Worm (Caenorhabditis elegans): ENCODE data around the gene F46E10.3.

DNA sequence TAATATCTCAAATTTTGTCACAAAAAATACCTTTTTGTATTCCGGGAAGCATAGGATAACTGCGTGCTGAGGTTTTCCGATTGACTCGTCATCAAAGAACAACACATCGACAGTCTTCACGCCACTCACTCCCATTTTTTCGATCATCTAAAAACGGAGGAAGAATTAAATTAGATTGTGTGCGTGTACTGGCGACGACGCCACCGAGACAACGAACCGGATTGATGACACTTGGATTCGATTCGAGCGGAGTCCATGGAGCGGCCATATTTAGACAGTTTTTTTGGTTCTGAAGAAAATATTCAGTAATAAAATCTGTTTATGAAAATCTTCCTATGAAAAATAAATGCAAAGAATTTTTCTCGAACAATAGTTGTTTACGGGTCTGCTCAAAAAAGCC, 7.0 kb upstream of the F46E10.3 start, which contains the start of gene ubh-1:
- TF ChIP-seq aly-2 (tag; optimal IDR thresholded peaks at IDR 0.05) (no peak), ceh-16 (tag; optimal IDR thresholded peaks at IDR 0.05) (no peak), unc-39 (tag; optimal IDR thresholded peaks at IDR 0.05) (no peak), nhr-28 (tag; optimal IDR thresholded peaks at IDR 0.05) (no peak), ztf-4 (tag; optimal IDR thresholded peaks at IDR 0.05) (no peak), skn-1 (tag; optimal IDR thresholded peaks at IDR 0.05) (no peak), ceh-82 (tag; optimal IDR thresholded peaks at IDR 0.05) (no peak), fkh-10 (GFP tag; optimal IDR thresholded peaks at IDR 0.05) (no peak), daf-12 (tag; optimal IDR thresholded peaks at IDR 0.05) (no peak), snpc-4 (tag; optimal IDR thresholded peaks at IDR 0.05) (no peak), jun-1 (tag; optimal IDR thresholded peaks at IDR 0.05) (no peak), elt-3 (tag; optimal IDR thresholded peaks at IDR 0.05) (peak in 1 of 3 experiments; percentile 25)

All from whole organism, L3 larva.